Worm (Caenorhabditis elegans) whole organism, young adult: ENCODE results near the gene mob-3.
A peak's percentile ranks its signal among the peaks of the same experiment; 100 is the strongest.

Experiments used
- B0261.1 ChIP-seq: sonication (generic microtip); optimal IDR thresholded peaks from 2 replicates; lab custom pipeline; 2016; ENCODE audit warnings: mild to moderate bottlenecking, missing genetic modification characterization, moderate library complexity, missing compliant biosample characterization
- C17E4.6 ChIP-seq: fragments of 200-800 bp; sonication (Bioruptor generic); IDR thresholded peaks from 2 replicates; pipeline ENCODE4 v1.3.6; 2022; ENCODE audit warnings: missing genetic modification reagents, missing genetic modification characterization, missing compliant biosample characterization
- F22D6.2 ChIP-seq: sonication (generic microtip); optimal IDR thresholded peaks from 2 replicates; lab custom pipeline; 2016; ENCODE audit warnings: mild to moderate bottlenecking, missing genetic modification characterization, missing compliant biosample characterization
- F39B2.1 ChIP-seq: fragments of 200-800 bp; sonication (Bioruptor generic); IDR thresholded peaks from 2 replicates; pipeline ENCODE4 v1.3.6; 2022; ENCODE audit warnings: missing genetic modification reagents, missing genetic modification characterization, missing compliant biosample characterization
- F55B11.4 ChIP-seq: sonication (generic microtip); optimal IDR thresholded peaks from 2 replicates; lab custom pipeline; 2016; ENCODE audit warnings: missing compliant biosample characterization, missing genetic modification characterization, borderline replicate concordance; ENCODE audit not compliant: insufficient read depth
- T26A5.8 ChIP-seq: sonication (generic microtip); optimal IDR thresholded peaks from 2 replicates; lab custom pipeline; 2016; ENCODE audit warnings: missing genetic modification characterization, missing compliant biosample characterization
- Y79H2A.3 ChIP-seq: fragments of 200-800 bp; sonication (Bioruptor generic); conservative IDR thresholded peaks from 2 replicates; pipeline ENCODE4 v1.3.6; 2022; ENCODE audit warnings: missing genetic modification reagents, missing genetic modification characterization, missing compliant biosample characterization
- ZK185.1 ChIP-seq: sonication (generic microtip); optimal IDR thresholded peaks from 2 replicates; lab custom pipeline; 2016; ENCODE audit warnings: mild to moderate bottlenecking, missing genetic modification characterization, missing compliant biosample characterization; ENCODE audit not compliant: poor library complexity, severe bottlenecking
- atf-7 ChIP-seq: sonication (generic microtip); optimal IDR thresholded peaks from 2 replicates; lab custom pipeline; 2017; ENCODE audit warnings: mild to moderate bottlenecking, missing genetic modification characterization, missing compliant biosample characterization
- attf-6 ChIP-seq: fragments of 200-800 bp; sonication (Bioruptor generic); IDR thresholded peaks from 2 replicates; pipeline ENCODE4 v1.3.6; 2022; ENCODE audit warnings: missing genetic modification reagents, missing genetic modification characterization, missing compliant biosample characterization
- bed-2 ChIP-seq: fragments of 200-800 bp; sonication (Bioruptor generic); IDR thresholded peaks from 2 replicates; pipeline ENCODE4 v1.3.6; 2022; ENCODE audit warnings: missing genetic modification reagents, missing genetic modification characterization, missing compliant biosample characterization
- ceh-40 ChIP-seq: fragments of 200-800 bp; sonication (Bioruptor generic); IDR thresholded peaks from 2 replicates; pipeline ENCODE4 v1.3.6; 2022; ENCODE audit warnings: missing genetic modification characterization, missing compliant biosample characterization
- ceh-58 ChIP-seq: fragments of 200-800 bp; sonication (Bioruptor generic); IDR thresholded peaks from 2 replicates; pipeline ENCODE4 v1.3.6; 2022; ENCODE audit warnings: missing genetic modification characterization, missing compliant biosample characterization
- egl-18 ChIP-seq: fragments of 200-800 bp; sonication (Bioruptor generic); IDR thresholded peaks from 2 replicates; pipeline ENCODE4 v1.3.6; 2022; ENCODE audit warnings: missing genetic modification reagents, missing genetic modification characterization, missing compliant biosample characterization
- ekl-4 ChIP-seq: fragments of 200-800 bp; sonication (Bioruptor generic); IDR thresholded peaks from 2 replicates; pipeline ENCODE4 v1.3.6; 2022; ENCODE audit warnings: missing genetic modification reagents, missing genetic modification characterization, missing compliant biosample characterization
- hmg-1.2 ChIP-seq: fragments of 200-800 bp; sonication (Bioruptor generic); IDR thresholded peaks from 2 replicates; pipeline ENCODE4 v1.3.6; 2022; ENCODE audit warnings: missing genetic modification reagents, missing genetic modification characterization, missing compliant biosample characterization
- lin-35 ChIP-seq, 3 experiments: fragments of 150-350 bp in 2 of 3; sonication (generic microtip) in 1 of 3; optimal IDR thresholded peaks; 2 replicates each; lab custom pipeline; 2014 to 2018; ENCODE audit warnings: missing biosample characterization in 3 of 3, missing genetic modification characterization in 3 of 3, missing genetic modification reagents in 3 of 3
- lin-54 ChIP-seq: fragments of 200-800 bp; sonication (Bioruptor generic); optimal IDR thresholded peaks from 2 replicates; lab custom pipeline; 2018; ENCODE audit warnings: mild to moderate bottlenecking, missing genetic modification characterization, missing compliant biosample characterization
- lsl-1 ChIP-seq: fragments of 200-800 bp; sonication (Bioruptor generic); optimal IDR thresholded peaks from 2 replicates; lab custom pipeline; 2018; ENCODE audit warnings: mild to moderate bottlenecking, missing genetic modification characterization, moderate library complexity, missing compliant biosample characterization
- madf-10 ChIP-seq: sonication (generic microtip); optimal IDR thresholded peaks from 2 replicates; lab custom pipeline; 2016; ENCODE audit warnings: mild to moderate bottlenecking, missing genetic modification characterization, missing compliant biosample characterization
- madf-6 ChIP-seq: fragments of 200-800 bp; sonication (Bioruptor generic); IDR thresholded peaks from 2 replicates; pipeline ENCODE4 v1.3.6; 2022; ENCODE audit warnings: missing genetic modification reagents, missing genetic modification characterization, missing compliant biosample characterization
- nhr-179 ChIP-seq: sonication (generic microtip); optimal IDR thresholded peaks from 2 replicates; lab custom pipeline; 2016; ENCODE audit warnings: mild to moderate bottlenecking, missing genetic modification characterization, missing compliant biosample characterization
- pha-4 ChIP-seq: fragments of 150-350 bp; sonication (generic microtip); optimal IDR thresholded peaks from 2 replicates; lab custom pipeline; 2014; ENCODE audit warnings: missing biosample characterization, missing genetic modification reagents, missing genetic modification characterization
- rpc-1 ChIP-seq, 2 experiments: fragments of 150-350 bp in 1 of 2; sonication (generic microtip) in 1 of 2; optimal IDR thresholded peaks; 2 replicates each; lab custom pipeline; 2014 to 2018; ENCODE audit warnings: missing biosample characterization in 1 of 2, missing genetic modification characterization in 1 of 2, missing genetic modification reagents in 1 of 2, missing genotype in 1 of 2
- snpc-1.1 ChIP-seq: sonication (generic microtip); optimal IDR thresholded peaks from 2 replicates; lab custom pipeline; 2017; ENCODE audit warnings: missing genetic modification characterization, mild to moderate bottlenecking, missing compliant biosample characterization, antibody characterized with exemption, moderate library complexity, missing genotype, missing genetic modification reagents; ENCODE audit not compliant: insufficient read depth
- snpc-1.3 ChIP-seq: sonication (generic microtip); optimal IDR thresholded peaks from 2 replicates; lab custom pipeline; 2017; ENCODE audit warnings: missing genetic modification characterization, mild to moderate bottlenecking, missing compliant biosample characterization, antibody characterized with exemption, moderate library complexity, missing genotype, missing genetic modification reagents; ENCODE audit not compliant: insufficient read depth
- somi-1 ChIP-seq: fragments of 200-800 bp; sonication (Bioruptor generic); optimal IDR thresholded peaks from 2 replicates; lab custom pipeline; 2018; ENCODE audit warnings: mild to moderate bottlenecking, missing genetic modification characterization, missing compliant biosample characterization
- unc-130 ChIP-seq: sonication (generic microtip); optimal IDR thresholded peaks from 2 replicates; lab custom pipeline; 2016; ENCODE audit warnings: missing genetic modification reagents, missing genetic modification characterization, missing compliant biosample characterization
- zfh-2 ChIP-seq: fragments of 200-800 bp; sonication (Bioruptor generic); conservative IDR thresholded peaks from 2 replicates; pipeline ENCODE4 v1.3.6; 2022; ENCODE audit warnings: missing genetic modification reagents, missing genetic modification characterization, missing compliant biosample characterization
- zim-3 ChIP-seq: sonication (generic microtip); optimal IDR thresholded peaks from 2 replicates; lab custom pipeline; 2017; ENCODE audit warnings: mild to moderate bottlenecking, missing genetic modification characterization, moderate library complexity, missing compliant biosample characterization
- ztf-3 ChIP-seq: fragments of 200-800 bp; sonication (Bioruptor generic); optimal IDR thresholded peaks from 2 replicates; lab custom pipeline; 2018; ENCODE audit warnings: mild to moderate bottlenecking, missing genetic modification characterization, missing compliant biosample characterization
- ztf-6 ChIP-seq: fragments of 200-800 bp; sonication (Bioruptor generic); IDR thresholded peaks from 2 replicates; pipeline ENCODE4 v1.3.6; 2022; ENCODE audit warnings: missing genetic modification reagents, missing genetic modification characterization, missing compliant biosample characterization

Gene mob-3

DNA sequence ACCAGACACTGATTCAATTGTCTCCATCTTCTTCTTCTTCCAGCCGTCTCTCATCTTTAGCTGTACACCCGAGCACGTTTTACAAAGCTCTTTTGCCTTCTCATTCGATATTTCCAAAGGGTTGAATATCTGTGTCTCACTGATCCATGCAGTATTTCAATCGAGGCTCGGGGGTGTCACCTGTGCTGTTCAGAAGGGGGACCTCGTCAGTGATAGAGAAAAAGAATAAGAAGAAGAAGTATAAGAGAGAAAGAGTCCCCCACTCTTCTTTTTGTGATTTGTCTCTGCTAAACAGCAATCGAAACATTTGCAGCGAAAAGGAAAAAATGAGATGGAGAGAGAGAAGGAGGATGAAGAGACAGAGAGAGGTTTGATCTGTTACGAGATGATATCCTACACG is 37.3 kb upstream of the mob-3 start:
- peak; percentile 9 for TF ChIP-seq somi-1 (GFP tag; lab: Kevin White, UChicago)
- no peak for TF ChIP-seq F22D6.2 (tag; lab: Kevin White, UChicago)

DNA sequence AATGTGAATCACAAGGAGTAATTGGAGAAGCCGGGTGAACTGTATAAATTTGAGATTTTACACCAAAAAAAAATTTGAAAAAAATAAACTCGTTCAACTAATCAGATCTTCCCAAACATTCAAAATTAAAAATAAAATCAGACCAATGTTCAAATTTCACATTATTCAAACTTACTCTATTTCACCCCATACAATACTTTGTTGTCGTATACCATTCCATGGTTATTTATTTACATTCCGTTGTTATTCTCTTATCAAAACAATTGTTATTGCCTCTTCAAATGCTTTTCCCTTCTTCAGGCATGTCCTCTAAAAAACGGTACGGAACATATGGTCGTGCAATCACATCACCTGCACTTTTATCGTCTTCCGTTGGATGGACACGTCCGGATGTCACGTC is 35.5 kb upstream of the mob-3 start, which contains the start of gene unc-82:
unc-82 (plus strand) TSS at position 301 of the 400 bp plus-strand sequence.
- no peak for TF ChIP-seq F39B2.1 (GFP tag; lab: Robert Waterston, UW)
- TF ChIP-seq egl-18 (GFP tag; lab: Robert Waterston, UW): no peak
- TF ChIP-seq attf-6 (GFP tag; lab: Robert Waterston, UW): no peak
- no peak for TF ChIP-seq madf-10 (tag; lab: Kevin White, UChicago)
- no peak for TF ChIP-seq zim-3 (tag; lab: Kevin White, UChicago)
- TF ChIP-seq snpc-1.3 (tag; lab: Kevin White, UChicago): no peak
- TF ChIP-seq B0261.1 (tag; lab: Kevin White, UChicago): no peak
- TF ChIP-seq lin-35 (GFP tag; optimal IDR thresholded peaks at IDR 0.05; lab: Kevin White, UChicago): no peak
- TF ChIP-seq ZK185.1 (tag; lab: Kevin White, UChicago): no peak
- TF ChIP-seq nhr-179 (tag; lab: Kevin White, UChicago): no peak
- TF ChIP-seq T26A5.8 (tag; lab: Kevin White, UChicago): no peak
- TF ChIP-seq ceh-40 (GFP tag; lab: Robert Waterston, UW): no peak
- no peak for TF ChIP-seq ekl-4 (GFP tag; lab: Robert Waterston, UW)
- TF ChIP-seq ceh-58: no peak
- no peak for TF ChIP-seq hmg-1.2 (GFP tag; lab: Robert Waterston, UW)

DNA sequence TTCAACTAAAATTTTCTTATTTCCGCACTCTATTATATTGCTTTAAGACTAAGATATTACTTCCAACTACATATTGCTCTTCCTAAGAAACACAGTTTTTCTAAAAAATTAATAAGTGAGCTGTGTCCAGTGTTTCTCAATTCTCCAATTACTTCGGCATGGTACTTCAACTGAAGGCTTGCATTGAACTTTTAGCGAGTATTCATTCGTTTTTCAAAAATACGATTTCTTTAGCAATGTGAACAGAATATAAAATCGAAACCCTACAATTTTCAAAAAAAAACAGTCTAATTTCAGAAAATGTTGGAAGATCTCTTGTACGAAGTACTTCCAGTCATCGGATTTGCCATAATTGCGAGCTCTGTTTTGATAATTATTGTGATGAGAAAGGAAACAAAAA is 32.2 kb upstream of the mob-3 start, which contains the start of gene srtx-1:
srtx-1 (plus strand) TSS at position 301 of the 400 bp plus-strand sequence.
- TF ChIP-seq rpc-1 (optimal IDR thresholded peaks at IDR 0.05; lab: Kevin White, UChicago) (no peak), rpc-1 (tag; optimal IDR thresholded peaks at IDR 0.05; lab: Kevin White, UChicago) (no peak), snpc-1.1 (tag; lab: Kevin White, UChicago) (no peak), bed-2 (GFP tag; lab: Robert Waterston, UW) (no peak), ekl-4 (GFP tag; lab: Robert Waterston, UW) (no peak), lin-54 (GFP tag; lab: Kevin White, UChicago) (no peak), madf-6 (GFP tag; lab: Robert Waterston, UW) (no peak), ztf-3 (GFP tag; lab: Kevin White, UChicago) (no peak), atf-7 (tag; lab: Kevin White, UChicago) (no peak)

DNA sequence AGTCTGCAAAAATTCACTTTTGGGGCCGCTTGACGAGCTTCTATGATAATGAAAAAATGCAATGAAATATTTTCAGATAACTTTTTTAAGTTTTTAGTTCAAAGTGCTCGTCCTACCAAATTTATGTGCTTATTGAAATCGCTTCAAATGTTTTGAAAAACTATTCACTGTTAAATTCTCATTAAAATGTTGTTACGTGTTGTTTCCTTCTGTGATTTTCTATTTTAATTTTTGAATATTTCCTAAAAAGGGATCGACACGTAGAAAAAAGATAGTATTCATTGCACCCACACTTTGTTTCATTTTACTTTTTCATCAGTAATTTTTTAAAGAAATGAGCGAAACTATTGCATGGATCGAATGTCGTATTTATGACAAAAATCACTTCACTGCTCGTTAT is 30.1 kb upstream of the mob-3 start, which contains the start of gene B0496.6:
B0496.6 (plus strand) TSS at position 301 of the 400 bp plus-strand sequence.
- TF ChIP-seq pha-4 (tag; lab: Kevin White, UChicago): no peak
- no peak for TF ChIP-seq ekl-4 (GFP tag; lab: Robert Waterston, UW)
- no peak for TF ChIP-seq C17E4.6 (GFP tag; lab: Robert Waterston, UW)
- TF ChIP-seq unc-130 (GFP tag; lab: Kevin White, UChicago): no peak
- TF ChIP-seq F55B11.4 (tag; lab: Kevin White, UChicago): no peak
- TF ChIP-seq ztf-6 (GFP tag; lab: Robert Waterston, UW): no peak
- TF ChIP-seq Y79H2A.3 (GFP tag; lab: Robert Waterston, UW): no peak
- no peak for TF ChIP-seq B0261.1 (tag; lab: Kevin White, UChicago)
- TF ChIP-seq lsl-1: no peak
- no peak for TF ChIP-seq zfh-2 (GFP tag; lab: Robert Waterston, UW)
